Fruit fly (Drosophila melanogaster): Measurements from ENCODE around the gene Snoo.

The Snoo gene

dm6 chr2L:8010602-8011455, 26.8 kb upstream of the Snoo start, which contains the start of the genes Glyat and Tg (continued):
- TF ChIP-seq dimm (GFP tag; IDR thresholded peaks at IDR 0.05): no peak
- TF ChIP-seq tll (GFP tag; optimal IDR thresholded peaks at IDR 0.05): no peak
- no peak for TF ChIP-seq CrebB (tag; optimal IDR thresholded peaks at IDR 0.05)
- peak; percentile 54 for TF ChIP-seq gfzf (GFP tag; optimal IDR thresholded peaks at IDR 0.05)
- TF ChIP-seq al (GFP tag; IDR thresholded peaks at IDR 0.05): peak; percentile 52
- no peak for TF ChIP-seq CG15011 (GFP tag; optimal IDR thresholded peaks at IDR 0.05)
- no peak for TF ChIP-seq CG17802 (tag; optimal IDR thresholded peaks at IDR 0.05)
- TF ChIP-seq CG4707 (GFP tag; optimal IDR thresholded peaks at IDR 0.05): no peak
- no peak for TF ChIP-seq emc (GFP tag; optimal IDR thresholded peaks at IDR 0.05)
- no peak for TF ChIP-seq Ets97D (GFP tag; optimal IDR thresholded peaks at IDR 0.05)
- no peak for TF ChIP-seq MESR4 (GFP tag; optimal IDR thresholded peaks at IDR 0.05)
- peak in 1 of 2 experiments; percentile 8 for TF ChIP-seq Hr51 (GFP tag; optimal IDR thresholded peaks at IDR 0.05)
- TF ChIP-seq sisA (GFP tag; IDR thresholded peaks at IDR 0.05): no peak
- TF ChIP-seq Atf6 (GFP tag; IDR thresholded peaks at IDR 0.05): peak; percentile 62
- no peak for TF ChIP-seq CG9797 (GFP tag; optimal IDR thresholded peaks at IDR 0.05)
- no peak for TF ChIP-seq kay (GFP tag; optimal IDR thresholded peaks at IDR 0.05)
- peak; percentile 19 for TF ChIP-seq CG13424 (tag; optimal IDR thresholded peaks at IDR 0.05)
- TF ChIP-seq HmgZ (tag; optimal IDR thresholded peaks at IDR 0.05): peak; percentile 21
- no peak for TF ChIP-seq CG10366 (GFP tag; IDR thresholded peaks at IDR 0.05)
- no peak for TF ChIP-seq CG9876 (GFP tag; optimal IDR thresholded peaks at IDR 0.05)
- TF ChIP-seq Hr3 (GFP tag; optimal IDR thresholded peaks at IDR 0.05): no peak
- peak; percentile 42; the same call in 2 of the 3 replicates for TF ChIP-seq dysf (GFP tag; IDR thresholded peaks at IDR 0.05)
- TF ChIP-seq cad (GFP tag; optimal IDR thresholded peaks at IDR 0.05): no peak
- no peak for TF ChIP-seq caup (GFP tag; optimal IDR thresholded peaks at IDR 0.05; ENCODE audit: severe bottlenecking)
- TF ChIP-seq klu (GFP tag; IDR thresholded peaks at IDR 0.05): no peak
- TF ChIP-seq CG3726 (GFP tag; IDR thresholded peaks at IDR 0.05): no peak
- peak; percentile 15 for TF ChIP-seq phol (tag; optimal IDR thresholded peaks at IDR 0.05)
- no peak for TF ChIP-seq trh (GFP tag; optimal IDR thresholded peaks at IDR 0.05)
- TF ChIP-seq CG11247 (GFP tag; IDR thresholded peaks at IDR 0.05): peak; percentile 40; the same call in 1 of the 2 replicates
- TF ChIP-seq CG9215 (GFP tag; IDR thresholded peaks at IDR 0.05): no peak; the same call in 1 of the 2 replicates
- TF ChIP-seq CG2678 (tag; optimal IDR thresholded peaks at IDR 0.05): peak; percentile 48
- 0 out of 3 replicates have a peak, but pooled peaks have one; percentile 27 for TF ChIP-seq CG14860 (GFP tag; IDR thresholded peaks at IDR 0.05; ENCODE audit: partially characterized antibody)
- TF ChIP-seq CG12219 (GFP tag; optimal IDR thresholded peaks at IDR 0.05): no peak
- no peak for TF ChIP-seq CG6654 (GFP tag; optimal IDR thresholded peaks at IDR 0.05)
- TF ChIP-seq CG11695 (GFP tag; IDR thresholded peaks at IDR 0.05): peak; percentile 48; the same call in 1 of the 3 replicates
- TF ChIP-seq her (GFP tag; optimal IDR thresholded peaks at IDR 0.05): peak; percentile 99
- no peak for TF ChIP-seq Spps (tag; optimal IDR thresholded peaks at IDR 0.05)
- TF ChIP-seq p53 (GFP tag; optimal IDR thresholded peaks at IDR 0.05): no peak
- TF ChIP-seq insv (GFP tag; optimal IDR thresholded peaks at IDR 0.05): no peak
- no peak for TF ChIP-seq CG1603 (tag; optimal IDR thresholded peaks at IDR 0.05)
- peak; percentile 48; the same call in 1 of the 2 replicates for TF ChIP-seq bbx (GFP tag; IDR thresholded peaks at IDR 0.05; ENCODE audit: partially characterized antibody)
- peak; percentile 1 for TF ChIP-seq Blimp-1 (GFP tag; optimal IDR thresholded peaks at IDR 0.05)
- no peak for TF ChIP-seq pfk (GFP tag; optimal IDR thresholded peaks at IDR 0.05)
- no peak for TF ChIP-seq ase (GFP tag; IDR thresholded peaks at IDR 0.05)
- peak; percentile 76 for TF ChIP-seq sens (GFP tag)
- TF ChIP-seq tap (tag; optimal IDR thresholded peaks at IDR 0.05): no peak
- TF ChIP-seq CG6689 (GFP tag; IDR thresholded peaks at IDR 0.05): peak; percentile 100
- peak; percentile 40 for TF ChIP-seq CG12391 (tag; optimal IDR thresholded peaks at IDR 0.05)

Data from whole organism, embryonic.